Worm (Caenorhabditis elegans): ENCODE results near the gene ugt-67.

ugt-67 gene

ce11 chrV:4870627-4871026, 30.5 kb upstream of the ugt-67 start (continued):
- TF ChIP-seq ztf-11 (tag; optimal IDR thresholded peaks at IDR 0.05) (no peak), lin-14 (GFP tag; optimal IDR thresholded peaks at IDR 0.05) (peak; percentile 44)

ce11 chrV:4871992-4872391, 29.2 kb upstream of the ugt-67 start, which contains the start of gene srd-33:
Gene srd-33, plus strand, starts transcription at chrV:4872292.
- no peak for TF ChIP-seq lin-13 (GFP tag; optimal IDR thresholded peaks at IDR 0.05)
- no peak for TF ChIP-seq hlh-4 (tag; optimal IDR thresholded peaks at IDR 0.05)
- no peak for TF ChIP-seq unc-30 (tag; optimal IDR thresholded peaks at IDR 0.05)
- no peak for TF ChIP-seq lin-39 (tag; optimal IDR thresholded peaks at IDR 0.05)
- no peak for TF ChIP-seq jun-1 (tag; optimal IDR thresholded peaks at IDR 0.05)
- TF ChIP-seq zag-1 (tag; optimal IDR thresholded peaks at IDR 0.05) = no peak
- TF ChIP-seq Y116A8C.19 (tag; optimal IDR thresholded peaks at IDR 0.05; ENCODE audit: borderline replicate concordance) = no peak

- no peak for TF ChIP-seq isw-1 (GFP tag; IDR thresholded peaks at IDR 0.05)
These were observed 23.6 kb upstream of the ugt-67 start, which contains the start of gene T19H12.6 for ce11 chrV:4877587-4877986. Gene T19H12.6, minus strand, starts transcription at chrV:4877687.

- TF ChIP-seq skn-1 (tag; optimal IDR thresholded peaks at IDR 0.05) = no peak
- no peak for TF ChIP-seq unc-130 (tag; optimal IDR thresholded peaks at IDR 0.05)
- no peak for TF ChIP-seq egl-27 (tag; optimal IDR thresholded peaks at IDR 0.05)
- no peak for TF ChIP-seq irx-1 (tag; optimal IDR thresholded peaks at IDR 0.05)
These were observed 21.9 kb upstream of the ugt-67 start, which contains the start of gene T19H12.15 for ce11 chrV:4879251-4879650. Gene T19H12.15, minus strand, starts transcription at chrV:4879351.

- TF ChIP-seq mdl-1 (tag; optimal IDR thresholded peaks at IDR 0.05) = no peak
- TF ChIP-seq hlh-4 (tag; optimal IDR thresholded peaks at IDR 0.05) = no peak
- TF ChIP-seq fos-1 (tag; optimal IDR thresholded peaks at IDR 0.05) = no peak
- no peak for TF ChIP-seq hpl-2 (GFP tag; optimal IDR thresholded peaks at IDR 0.05)
- no peak for TF ChIP-seq C34B4.2 (tag; optimal IDR thresholded peaks at IDR 0.05)
- no peak for TF ChIP-seq efl-1 (optimal IDR thresholded peaks at IDR 0.05)
- no peak for TF ChIP-seq efl-1 (GFP tag; optimal IDR thresholded peaks at IDR 0.05 in 1 of 2)
- no peak for TF ChIP-seq lin-35 (GFP tag; optimal IDR thresholded peaks at IDR 0.05)
These were observed 19.8 kb upstream of the ugt-67 start, which contains the start of gene str-32 for ce11 chrV:4881377-4881776. Gene str-32, minus strand, starts transcription at chrV:4881477.

- TF ChIP-seq nhr-47 (tag; optimal IDR thresholded peaks at IDR 0.05) = no peak
- no peak for TF ChIP-seq ztf-11 (tag; optimal IDR thresholded peaks at IDR 0.05)
- no peak for TF ChIP-seq nhr-90 (tag; optimal IDR thresholded peaks at IDR 0.05; ENCODE audit: poor library complexity)
- TF ChIP-seq unc-30 (tag; optimal IDR thresholded peaks at IDR 0.05) = no peak
- TF ChIP-seq pag-3 (tag; optimal IDR thresholded peaks at IDR 0.05; ENCODE audit: borderline replicate concordance, insufficient read depth) = no peak
- TF ChIP-seq efl-3 (GFP tag; optimal IDR thresholded peaks at IDR 0.05) = no peak
- TF ChIP-seq ceh-82 (tag; optimal IDR thresholded peaks at IDR 0.05) = no peak
- no peak for TF ChIP-seq xbp-1 (tag; optimal IDR thresholded peaks at IDR 0.05)
- TF ChIP-seq ztf-4 (tag; optimal IDR thresholded peaks at IDR 0.05) = no peak
- no peak for TF ChIP-seq lin-13 (GFP tag; optimal IDR thresholded peaks at IDR 0.05)
- TF ChIP-seq F16B12.6 (tag; optimal IDR thresholded peaks at IDR 0.05) = no peak
- TF ChIP-seq pax-3 (tag; optimal IDR thresholded peaks at IDR 0.05) = no peak
- TF ChIP-seq alr-1 (tag; optimal IDR thresholded peaks at IDR 0.05; ENCODE audit: borderline replicate concordance) = no peak
These were observed 16.7 kb upstream of the ugt-67 start, which contains the start of gene T19H12.12 for ce11 chrV:4884490-4884889. Gene T19H12.12, plus strand, starts transcription at chrV:4884790.

All from whole organism, L1 larva.